Fruit fly (Drosophila melanogaster): ENCODE results near the gene Svip.

Gene Svip

DNA sequence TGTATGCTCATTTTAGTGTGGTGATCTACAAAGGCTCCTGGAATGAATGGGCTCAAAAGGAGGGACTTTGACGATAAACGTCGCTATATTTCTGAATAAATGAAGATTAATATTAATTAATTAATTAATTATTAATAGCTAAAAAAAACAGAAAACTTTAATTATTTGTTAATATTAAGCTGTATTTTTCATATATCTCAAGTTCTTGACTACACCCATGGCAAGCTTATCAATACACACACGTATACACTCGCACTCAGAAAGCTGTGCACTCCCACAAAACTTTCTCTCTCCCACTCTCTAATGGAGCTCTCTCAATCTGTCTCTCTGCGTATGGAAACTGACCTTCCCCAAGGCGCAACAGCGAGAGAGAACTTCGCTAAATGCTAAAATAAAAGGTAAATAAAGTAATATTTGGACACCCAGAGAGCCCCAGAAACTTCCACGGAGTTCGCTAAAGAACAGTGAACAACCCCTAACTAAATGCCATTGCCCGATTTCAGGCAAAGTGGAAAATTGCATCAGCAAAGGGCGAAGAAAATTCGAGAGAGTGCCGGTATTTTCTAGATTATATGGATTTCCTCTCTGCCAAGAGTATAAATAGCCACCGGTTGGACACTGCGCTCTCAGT is 14.7 kb downstream of the Svip start (continued):
- TF ChIP-seq pb (GFP tag; optimal IDR thresholded peaks at IDR 0.05) (no peak), CG8290 (GFP tag; optimal IDR thresholded peaks at IDR 0.05) (no peak), CG8290 (tag; optimal IDR thresholded peaks at IDR 0.05) (peak in 1 of 2 experiments; percentile 57), CG30020 (tag; optimal IDR thresholded peaks at IDR 0.05) (no peak), CG8765 (GFP tag; IDR thresholded peaks at IDR 0.05) (no peak), ase (GFP tag; IDR thresholded peaks at IDR 0.05) (peak; percentile 51; the same call in 1 of the 3 replicates), Hey (tag; optimal IDR thresholded peaks at IDR 0.05) (no peak), D19A (tag; optimal IDR thresholded peaks at IDR 0.05) (peak; percentile 6), CG8478 (optimal IDR thresholded peaks at IDR 0.05) (no peak), CG7928 (GFP tag; optimal IDR thresholded peaks at IDR 0.05) (peak; percentile 33), crp (GFP tag; optimal IDR thresholded peaks at IDR 0.05) (no peak), PHDP (tag; optimal IDR thresholded peaks at IDR 0.05) (peak; percentile 73), fd102C (GFP tag; optimal IDR thresholded peaks at IDR 0.05) (no peak), chm (GFP tag; IDR thresholded peaks at IDR 0.05) (peak; percentile 57; the same call in 1 of the 2 replicates), CG11696 (GFP tag; IDR thresholded peaks at IDR 0.05) (peak; percentile 58), CG11504 (tag; optimal IDR thresholded peaks at IDR 0.05) (peak; percentile 74), CG6272 (GFP tag; IDR thresholded peaks at IDR 0.05) (no peak), Ada2b (GFP tag; IDR thresholded peaks at IDR 0.05) (peak; percentile 81), unpg (GFP tag; optimal IDR thresholded peaks at IDR 0.05) (peak; percentile 80), CG6254 (GFP tag; optimal IDR thresholded peaks at IDR 0.05) (peak; percentile 71), CG10267 (tag; optimal IDR thresholded peaks at IDR 0.05) (peak; percentile 61), sisA (GFP tag; IDR thresholded peaks at IDR 0.05) (peak; percentile 72), prd (optimal IDR thresholded peaks at IDR 0.05) (no peak), prd (GFP tag; IDR thresholded peaks at IDR 0.05) (peak; percentile 60), Atf6 (GFP tag; IDR thresholded peaks at IDR 0.05) (peak; percentile 62), mld (GFP tag; IDR thresholded peaks at IDR 0.05; ENCODE audit: partially characterized antibody) (no peak), CG10462 (GFP tag; optimal IDR thresholded peaks at IDR 0.05) (peak; percentile 29), bbx (GFP tag; IDR thresholded peaks at IDR 0.05; ENCODE audit: partially characterized antibody) (peak; percentile 64), fd3F (GFP tag; optimal IDR thresholded peaks at IDR 0.05) (peak; percentile 4), B-H2 (GFP tag; optimal IDR thresholded peaks at IDR 0.05) (peak; percentile 69), Spps (tag; optimal IDR thresholded peaks at IDR 0.05) (peak; percentile 46), Vsx1 (GFP tag; optimal IDR thresholded peaks at IDR 0.05) (peak; percentile 66), nmo (GFP tag; optimal IDR thresholded peaks at IDR 0.05) (peak; percentile 54), CG2889 (GFP tag; IDR thresholded peaks at IDR 0.05) (no peak), ATbp (GFP tag; optimal IDR thresholded peaks at IDR 0.05) (peak; percentile 62), H15 (GFP tag; IDR thresholded peaks at IDR 0.05) (peak; percentile 62; the same call in 1 of the 3 replicates), CG10959 (GFP tag; IDR thresholded peaks at IDR 0.05) (no peak), CG14965 (GFP tag; optimal IDR thresholded peaks at IDR 0.05; ENCODE audit: borderline replicate concordance) (no peak), Poxn (GFP tag; IDR thresholded peaks at IDR 0.05) (no peak), Ets65A (GFP tag) (no peak), CG14860 (GFP tag; IDR thresholded peaks at IDR 0.05; ENCODE audit: partially characterized antibody) (no peak), Atf3 (GFP tag; optimal IDR thresholded peaks at IDR 0.05) (no peak), CG6813 (GFP tag; optimal IDR thresholded peaks at IDR 0.05) (peak; percentile 75), CG1647 (GFP tag; optimal IDR thresholded peaks at IDR 0.05) (no peak), Nf-YA (GFP tag; IDR thresholded peaks at IDR 0.05) (peak; percentile 28; the same call in 1 of the 2 replicates), trh (GFP tag; optimal IDR thresholded peaks at IDR 0.05) (peak; percentile 14), lilli (GFP tag; optimal IDR thresholded peaks at IDR 0.05) (peak; percentile 26), sob (GFP tag; IDR thresholded peaks at IDR 0.05) (peak; percentile 85), CG9876 (GFP tag; optimal IDR thresholded peaks at IDR 0.05) (no peak), CG16779 (GFP tag; IDR thresholded peaks at IDR 0.05) (no peak), ro (GFP tag; IDR thresholded peaks at IDR 0.05) (peak; percentile 67; the same call in 1 of the 2 replicates)
